Worm (Caenorhabditis elegans) whole organism, L1 larva: ENCODE data around the gene clec-82.

Experiments used
- nhr-90 ChIP-seq: sonication (generic microtip); optimal IDR thresholded peaks from 2 replicates; lab custom pipeline; 2016; ENCODE audit warnings: mild to moderate bottlenecking, missing genetic modification characterization, missing compliant biosample characterization; ENCODE audit not compliant: poor library complexity
- skn-1 ChIP-seq: fragments of 150-350 bp; optimal IDR thresholded peaks from 2 replicates; lab custom pipeline; 2014; ENCODE audit warnings: missing biosample characterization, missing genetic modification characterization
- unc-86 ChIP-seq: sonication (generic microtip); optimal IDR thresholded peaks from 2 replicates; lab custom pipeline; 2016; ENCODE audit warnings: missing genetic modification characterization, missing compliant biosample characterization
- ztf-11 ChIP-seq, 2 experiments: sonication (generic microtip); optimal IDR thresholded peaks; 2 replicates each; lab custom pipeline; 2016 to 2017; ENCODE audit warnings: missing genetic modification characterization in 2 of 2, missing biosample characterization in 1 of 2, missing compliant biosample characterization in 1 of 2

ce11 chrIV:2855056-2855752 is 19.7 kb downstream of the clec-82 start:
- TF ChIP-seq ztf-11 (tag; optimal IDR thresholded peaks at IDR 0.05; lab: Kevin White, UChicago): no peak
- TF ChIP-seq skn-1 (tag; lab: Kevin White, UChicago): no peak
- TF ChIP-seq unc-86: no peak
- TF ChIP-seq nhr-90 (tag; lab: Kevin White, UChicago): no peak
